Worm (Caenorhabditis elegans) whole organism, mixed stage, embryonic: ENCODE measurements around the gene cgh-1.

Source experiments
- ces-1 ChIP-seq: fragments of 150-350 bp; optimal IDR thresholded peaks from 2 replicates; lab custom pipeline; 2014; ENCODE audit warnings: missing biosample characterization, missing genetic modification reagents, missing genetic modification characterization
- drap-1 ChIP-seq: fragments of 200-800 bp; sonication (Bioruptor generic); optimal IDR thresholded peaks from 3 replicates; lab custom pipeline; 2018; ENCODE audit warnings: mild to moderate bottlenecking, missing genetic modification characterization, missing compliant biosample characterization
- elt-1 ChIP-seq: sonication (generic microtip); optimal IDR thresholded peaks from 2 replicates; lab custom pipeline; 2017; ENCODE audit warnings: missing genetic modification characterization, mild to moderate bottlenecking, missing compliant biosample characterization, antibody characterized with exemption, moderate library complexity, borderline replicate concordance; ENCODE audit not compliant: insufficient read depth
- flh-1 ChIP-seq: fragments of 200-800 bp; sonication (Bioruptor generic); optimal IDR thresholded peaks from 2 replicates; lab custom pipeline; 2018; ENCODE audit warnings: mild to moderate bottlenecking, missing genetic modification characterization, moderate library complexity, missing compliant biosample characterization
- lsy-2 ChIP-seq: fragments of 150-350 bp; optimal IDR thresholded peaks from 2 replicates; lab custom pipeline; 2014; ENCODE audit warnings: missing biosample characterization, missing genetic modification characterization
- mab-5 ChIP-seq: fragments of 150-350 bp; optimal IDR thresholded peaks from 2 replicates; lab custom pipeline; 2014; ENCODE audit warnings: missing biosample characterization, missing genetic modification characterization
- mls-2 ChIP-seq: sonication (generic microtip); optimal IDR thresholded peaks from 2 replicates; lab custom pipeline; 2016; ENCODE audit warnings: mild to moderate bottlenecking, missing genetic modification characterization, moderate library complexity, missing compliant biosample characterization
- nhr-28 ChIP-seq: fragments of 150-350 bp; optimal IDR thresholded peaks from 2 replicates; lab custom pipeline; 2014; ENCODE audit warnings: missing biosample characterization, missing genetic modification characterization
- ztf-11 ChIP-seq: fragments of 150-350 bp; optimal IDR thresholded peaks from 2 replicates; lab custom pipeline; 2014; ENCODE audit warnings: missing biosample characterization, missing genetic modification characterization

ce11 chrIII:7533012-7533411 is 35.4 kb upstream of the cgh-1 start:
- no peak for TF ChIP-seq mab-5 (tag; lab: Kevin White, UChicago)
- TF ChIP-seq ces-1 (GFP tag; lab: Kevin White, UChicago), result no peak
- no peak for TF ChIP-seq elt-1 (tag; lab: Kevin White, UChicago)
- no peak for TF ChIP-seq nhr-28
- TF ChIP-seq mls-2 (tag; lab: Kevin White, UChicago), result no peak
- no peak for TF ChIP-seq lsy-2 (tag; lab: Kevin White, UChicago)
- no peak for TF ChIP-seq flh-1
- no peak for TF ChIP-seq ztf-11
- TF ChIP-seq drap-1 (GFP tag; lab: Kevin White, UChicago), result no peak
